Fruit fly (Drosophila melanogaster) Kc167 (cell line): ENCODE measurements around the gene Tip60.

Experiments used
- Sin3A ChIP-seq: fragments of >200 bp; optimal IDR thresholded peaks from 2 replicates; lab custom pipeline; 2018; ENCODE audit warnings: missing external identifiers
- h ChIP-seq: fragments of >200 bp; optimal IDR thresholded peaks from 3 replicates; lab custom pipeline; 2018; ENCODE audit warnings: missing external identifiers
- insv ChIP-seq: fragments of >200 bp; optimal IDR thresholded peaks from 3 replicates; lab custom pipeline; 2018; ENCODE audit warnings: missing external identifiers

DNA sequence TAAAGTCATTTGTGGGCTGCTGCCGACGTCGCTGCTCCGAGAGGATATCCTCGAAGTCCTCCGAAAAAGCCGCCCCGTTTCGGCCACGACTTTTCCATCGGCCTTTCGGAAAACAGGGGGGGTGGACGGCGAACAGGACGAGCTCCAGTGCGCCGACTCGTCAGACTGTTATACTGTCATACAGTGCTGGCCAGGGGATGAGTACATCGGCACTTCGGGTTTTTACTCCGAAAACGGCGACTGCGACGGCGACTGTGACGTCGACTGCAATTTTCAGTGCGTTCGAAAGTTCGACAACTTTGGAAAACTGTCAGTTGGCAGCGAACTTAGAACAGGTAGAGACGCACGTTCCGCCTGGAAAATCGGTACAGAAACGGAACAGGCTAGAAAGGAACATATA lies 41.9 kb downstream of the Tip60 start, which contains the start of gene CG43689:
- TF ChIP-seq insv (lab: Kevin White, UChicago): no peak
- TF ChIP-seq Sin3A: no peak
- no peak for TF ChIP-seq h (lab: Kevin White, UChicago)
